Worm (Caenorhabditis elegans) whole organism, late embryonic: Measurements from ENCODE around the gene nhr-6.

Experiments
- C08G9.2 ChIP-seq: sonication (generic microtip); optimal IDR thresholded peaks from 2 replicates; lab custom pipeline; 2016; ENCODE audit warnings: mild to moderate bottlenecking, missing genetic modification characterization, moderate library complexity, missing compliant biosample characterization
- K02D7.2 ChIP-seq: sonication (generic microtip); optimal IDR thresholded peaks from 2 replicates; lab custom pipeline; 2017; ENCODE audit warnings: mild to moderate bottlenecking, missing genetic modification characterization, missing compliant biosample characterization
- K09A11.1 ChIP-seq: sonication (generic microtip); optimal IDR thresholded peaks from 2 replicates; lab custom pipeline; 2017; ENCODE audit warnings: antibody characterized with exemption, mild to moderate bottlenecking, missing genetic modification characterization, missing compliant biosample characterization; ENCODE audit not compliant: insufficient read depth
- T23F11.4 ChIP-seq: fragments of 200-800 bp; sonication (Bioruptor generic); optimal IDR thresholded peaks from 2 replicates; lab custom pipeline; 2018; ENCODE audit warnings: mild to moderate bottlenecking, missing genetic modification characterization, missing compliant biosample characterization
- Y22D7AL.16 ChIP-seq: sonication (generic microtip); optimal IDR thresholded peaks from 2 replicates; lab custom pipeline; 2016; ENCODE audit warnings: missing genetic modification characterization, missing compliant biosample characterization
- ahr-1 ChIP-seq: sonication (generic microtip); optimal IDR thresholded peaks from 2 replicates; lab custom pipeline; 2016; ENCODE audit warnings: missing genetic modification characterization, missing compliant biosample characterization
- ceh-14 ChIP-seq: sonication (generic microtip); optimal IDR thresholded peaks from 2 replicates; lab custom pipeline; 2016; ENCODE audit warnings: missing genotype, missing genetic modification characterization, missing compliant biosample characterization
- ceh-18 ChIP-seq: sonication (generic microtip); optimal IDR thresholded peaks from 2 replicates; lab custom pipeline; 2016; ENCODE audit warnings: missing genetic modification characterization, missing compliant biosample characterization
- ceh-19 ChIP-seq: fragments of 200-800 bp; sonication (Bioruptor generic); optimal IDR thresholded peaks from 2 replicates; lab custom pipeline; 2018; ENCODE audit warnings: mild to moderate bottlenecking, missing genetic modification characterization, missing compliant biosample characterization
- ceh-22 ChIP-seq: sonication (generic microtip); optimal IDR thresholded peaks from 2 replicates; lab custom pipeline; 2017; ENCODE audit warnings: missing biosample characterization, missing genetic modification characterization
- ceh-24 ChIP-seq: sonication (generic microtip); optimal IDR thresholded peaks from 2 replicates; lab custom pipeline; 2016; ENCODE audit warnings: mild to moderate bottlenecking, missing genetic modification characterization, missing compliant biosample characterization
- ceh-30 ChIP-seq: fragments of 150-350 bp; optimal IDR thresholded peaks from 2 replicates; lab custom pipeline; 2014; ENCODE audit warnings: missing biosample characterization, missing genetic modification characterization
- ceh-48 ChIP-seq: sonication (generic microtip); optimal IDR thresholded peaks from 2 replicates; lab custom pipeline; 2016; ENCODE audit warnings: missing genetic modification characterization, inconsistent platforms, missing compliant biosample characterization
- ceh-9 ChIP-seq: sonication (generic microtip); optimal IDR thresholded peaks from 2 replicates; lab custom pipeline; 2016; ENCODE audit warnings: mild to moderate bottlenecking, missing genetic modification characterization, inconsistent platforms, missing compliant biosample characterization
- che-1 ChIP-seq: sonication (generic microtip); optimal IDR thresholded peaks from 2 replicates; lab custom pipeline; 2016; ENCODE audit warnings: mild to moderate bottlenecking, missing genetic modification characterization, missing compliant biosample characterization
- dve-1 ChIP-seq: sonication (generic microtip); optimal IDR thresholded peaks from 2 replicates; lab custom pipeline; 2017; ENCODE audit warnings: antibody characterized with exemption, mild to moderate bottlenecking, missing genetic modification characterization, missing compliant biosample characterization
- elt-2 ChIP-seq: sonication (generic microtip); optimal IDR thresholded peaks from 2 replicates; lab custom pipeline; 2016; ENCODE audit warnings: missing genetic modification reagents, missing genetic modification characterization, missing compliant biosample characterization
- elt-4 ChIP-seq: sonication (generic microtip); optimal IDR thresholded peaks from 2 replicates; lab custom pipeline; 2016; ENCODE audit warnings: missing genetic modification characterization, missing compliant biosample characterization
- ets-4 ChIP-seq: sonication (generic microtip); optimal IDR thresholded peaks from 2 replicates; lab custom pipeline; 2016; ENCODE audit warnings: missing genetic modification characterization, missing compliant biosample characterization
- eyg-1 ChIP-seq: sonication (generic microtip); optimal IDR thresholded peaks from 2 replicates; lab custom pipeline; 2016; ENCODE audit warnings: missing genotype, missing genetic modification characterization, missing compliant biosample characterization
- fax-1 ChIP-seq: sonication (generic microtip); optimal IDR thresholded peaks from 2 replicates; lab custom pipeline; 2016; ENCODE audit warnings: missing genotype, missing genetic modification characterization, missing compliant biosample characterization
- fkh-10 ChIP-seq: fragments of 150-350 bp; optimal IDR thresholded peaks from 2 replicates; lab custom pipeline; 2014; ENCODE audit warnings: missing biosample characterization, missing genetic modification reagents, missing genetic modification characterization
- fkh-6 ChIP-seq: sonication (generic microtip); optimal IDR thresholded peaks from 2 replicates; lab custom pipeline; 2016; ENCODE audit warnings: missing genetic modification characterization, missing compliant biosample characterization
- hlh-13 ChIP-seq: fragments of 200-800 bp; sonication (Bioruptor generic); optimal IDR thresholded peaks from 2 replicates; lab custom pipeline; 2018; ENCODE audit warnings: mild to moderate bottlenecking, missing genetic modification characterization, missing compliant biosample characterization
- hlh-15 ChIP-seq: sonication (generic microtip); optimal IDR thresholded peaks from 2 replicates; lab custom pipeline; 2016; ENCODE audit warnings: missing genetic modification characterization, missing compliant biosample characterization
- hlh-30 ChIP-seq: sonication (generic microtip); optimal IDR thresholded peaks from 2 replicates; lab custom pipeline; 2017; ENCODE audit warnings: antibody characterized with exemption, missing genetic modification characterization, missing compliant biosample characterization; ENCODE audit not compliant: insufficient read depth
- hlh-8 ChIP-seq: sonication (generic microtip); optimal IDR thresholded peaks from 2 replicates; lab custom pipeline; 2016; ENCODE audit warnings: missing genotype, missing genetic modification characterization, missing compliant biosample characterization
- mec-3 ChIP-seq: sonication (generic microtip); optimal IDR thresholded peaks from 2 replicates; lab custom pipeline; 2016; ENCODE audit warnings: borderline replicate concordance, missing genetic modification characterization, missing compliant biosample characterization
- nfya-1 ChIP-seq: sonication (generic microtip); optimal IDR thresholded peaks from 2 replicates; lab custom pipeline; 2017; ENCODE audit warnings: missing genetic modification characterization, mild to moderate bottlenecking, missing compliant biosample characterization, antibody characterized with exemption, moderate library complexity
- nhr-232 ChIP-seq: sonication (generic microtip); optimal IDR thresholded peaks from 2 replicates; lab custom pipeline; 2016; ENCODE audit warnings: missing genetic modification characterization, missing compliant biosample characterization
- npax-4 ChIP-seq: sonication (generic microtip); optimal IDR thresholded peaks from 2 replicates; lab custom pipeline; 2016; ENCODE audit warnings: missing genetic modification characterization, missing compliant biosample characterization
- pag-3 ChIP-seq: sonication (generic microtip); optimal IDR thresholded peaks from 2 replicates; lab custom pipeline; 2016; ENCODE audit warnings: missing compliant biosample characterization, missing genetic modification characterization, borderline replicate concordance
- pax-1 ChIP-seq: fragments of 150-350 bp; optimal IDR thresholded peaks from 2 replicates; lab custom pipeline; 2014; ENCODE audit warnings: missing biosample characterization, missing genetic modification characterization
- pqm-1 ChIP-seq: sonication (generic microtip); optimal IDR thresholded peaks from 2 replicates; lab custom pipeline; 2016; ENCODE audit warnings: missing genetic modification characterization, missing compliant biosample characterization
- rnt-1 ChIP-seq: sonication (generic microtip); optimal IDR thresholded peaks from 2 replicates; lab custom pipeline; 2016; ENCODE audit warnings: missing genetic modification characterization, missing compliant biosample characterization
- sdc-2 ChIP-seq: sonication (generic microtip); optimal IDR thresholded peaks from 2 replicates; lab custom pipeline; 2016; ENCODE audit warnings: missing genotype, missing genetic modification characterization, missing compliant biosample characterization
- sox-4 ChIP-seq: sonication (generic microtip); optimal IDR thresholded peaks from 2 replicates; lab custom pipeline; 2017; ENCODE audit warnings: mild to moderate bottlenecking, missing genetic modification characterization, inconsistent platforms, missing compliant biosample characterization
- tbx-2 ChIP-seq: sonication (generic microtip); optimal IDR thresholded peaks from 2 replicates; lab custom pipeline; 2016; ENCODE audit warnings: missing genetic modification characterization, missing compliant biosample characterization
- tbx-7 ChIP-seq: sonication (generic microtip); optimal IDR thresholded peaks from 2 replicates; lab custom pipeline; 2016; ENCODE audit warnings: missing genotype, missing genetic modification characterization, missing compliant biosample characterization
- ttx-3 ChIP-seq: sonication (generic microtip); optimal IDR thresholded peaks from 2 replicates; lab custom pipeline; 2016; ENCODE audit warnings: missing genetic modification reagents, missing genetic modification characterization, missing compliant biosample characterization
- unc-3 ChIP-seq, 2 experiments: fragments of 200-800 bp in 1 of 2; sonication (Bioruptor generic) in 1 of 2; sonication (generic microtip) in 1 of 2; conservative IDR thresholded peaks in 1 of 2; optimal IDR thresholded peaks in 1 of 2; 2 replicates each; pipeline versions ENCODE4 v1.3.6 to Lab custom; 2016 to 2022; ENCODE audit warnings: missing compliant biosample characterization in 2 of 2, missing genetic modification characterization in 2 of 2, missing genetic modification reagents in 1 of 2
- unc-42 ChIP-seq: sonication (generic microtip); optimal IDR thresholded peaks from 2 replicates; lab custom pipeline; 2016; ENCODE audit warnings: missing genotype, missing genetic modification characterization, missing compliant biosample characterization
- unc-55 ChIP-seq: sonication (generic microtip); optimal IDR thresholded peaks from 2 replicates; lab custom pipeline; 2017; ENCODE audit warnings: missing biosample characterization, missing genetic modification reagents, missing genetic modification characterization
- unc-86 ChIP-seq: sonication (generic microtip); optimal IDR thresholded peaks from 2 replicates; lab custom pipeline; 2016; ENCODE audit warnings: missing genetic modification characterization, missing compliant biosample characterization
- zip-5 ChIP-seq: sonication (generic microtip); optimal IDR thresholded peaks from 2 replicates; lab custom pipeline; 2016; ENCODE audit warnings: missing genetic modification characterization, missing compliant biosample characterization
- ztf-16 ChIP-seq: sonication (generic microtip); optimal IDR thresholded peaks from 2 replicates; lab custom pipeline; 2017; ENCODE audit warnings: missing genetic modification characterization, missing compliant biosample characterization

The nhr-6 gene

DNA sequence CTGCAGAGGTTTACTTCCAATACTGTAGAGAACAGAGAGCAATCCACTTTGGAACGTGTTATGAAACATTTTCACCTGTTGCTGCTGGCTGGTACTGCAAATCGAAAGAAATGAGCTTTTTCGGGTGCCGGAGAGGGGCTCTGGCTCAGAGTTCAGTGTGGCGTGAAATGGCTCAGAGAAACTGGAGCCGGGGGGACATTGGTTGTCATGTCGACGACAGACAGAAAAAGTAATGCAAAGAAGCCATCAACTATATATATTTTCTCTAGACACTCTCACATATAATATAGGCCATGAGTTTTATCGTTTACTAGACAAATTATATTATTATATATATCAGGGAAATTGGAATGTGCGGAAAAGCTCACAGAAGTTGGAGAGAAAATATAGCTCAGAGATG is 36.0 kb upstream of the nhr-6 start, which contains the start of gene cfap-20:
cfap-20 (minus strand) TSS at position 101 of the 400 bp plus-strand sequence.
- no peak for TF ChIP-seq unc-3 (GFP tag; conservative IDR thresholded peaks at IDR 0.05; lab: Robert Waterston, UW)
- TF ChIP-seq unc-3 (tag; optimal IDR thresholded peaks at IDR 0.05; lab: Kevin White, UChicago): no peak
- TF ChIP-seq ceh-19: no peak
- no peak for TF ChIP-seq tbx-2
- no peak for TF ChIP-seq ceh-14 (tag; lab: Kevin White, UChicago)
- TF ChIP-seq pqm-1: no peak
- TF ChIP-seq eyg-1: no peak
- TF ChIP-seq ceh-48 (tag; lab: Kevin White, UChicago): no peak
- TF ChIP-seq unc-86 (tag; lab: Kevin White, UChicago): no peak
- no peak for TF ChIP-seq nfya-1
- no peak for TF ChIP-seq hlh-13 (GFP tag; lab: Kevin White, UChicago)
- TF ChIP-seq sox-4 (tag; lab: Kevin White, UChicago): no peak
- no peak for TF ChIP-seq nhr-232
- no peak for TF ChIP-seq elt-2 (tag; lab: Kevin White, UChicago)

DNA sequence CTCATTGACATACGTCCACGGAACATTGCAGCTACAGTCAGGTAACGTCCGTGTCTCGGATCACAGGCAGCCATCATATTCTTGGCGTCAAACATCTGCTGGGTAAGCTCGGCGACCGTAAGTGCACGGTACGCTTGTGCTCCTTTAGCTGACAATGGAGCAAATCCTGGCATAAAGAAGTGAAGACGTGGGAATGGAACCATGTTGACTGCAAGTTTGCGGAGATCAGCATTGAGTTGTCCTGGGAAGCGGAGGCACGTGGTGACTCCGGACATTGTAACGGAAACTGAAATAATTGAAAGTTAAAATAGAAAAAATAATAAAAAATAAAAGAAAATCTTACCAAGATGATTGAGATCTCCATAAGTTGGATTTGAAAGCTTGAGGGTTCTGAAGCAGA is 33.9 kb upstream of the nhr-6 start:
- TF ChIP-seq C08G9.2 (tag; lab: Kevin White, UChicago): no peak
- TF ChIP-seq pqm-1: no peak
- TF ChIP-seq fax-1 (tag; lab: Kevin White, UChicago): no peak
- TF ChIP-seq ceh-19: no peak
- TF ChIP-seq ztf-16 (tag; lab: Kevin White, UChicago): no peak
- TF ChIP-seq ceh-14 (tag; lab: Kevin White, UChicago): no peak
- TF ChIP-seq ets-4 (tag; lab: Kevin White, UChicago): no peak
- TF ChIP-seq ceh-22 (tag; lab: Kevin White, UChicago): no peak
- no peak for TF ChIP-seq ahr-1 (tag; lab: Kevin White, UChicago)
- no peak for TF ChIP-seq mec-3 (tag; lab: Kevin White, UChicago)
- TF ChIP-seq Y22D7AL.16: no peak
- TF ChIP-seq pax-1 (tag; lab: Kevin White, UChicago): no peak
- no peak for TF ChIP-seq zip-5 (tag; lab: Kevin White, UChicago)
- no peak for TF ChIP-seq pag-3 (tag; lab: Kevin White, UChicago)
- TF ChIP-seq hlh-30: no peak
- no peak for TF ChIP-seq hlh-8
- no peak for TF ChIP-seq sdc-2 (tag; lab: Kevin White, UChicago)
- TF ChIP-seq nhr-232: no peak
- no peak for TF ChIP-seq ceh-18

DNA sequence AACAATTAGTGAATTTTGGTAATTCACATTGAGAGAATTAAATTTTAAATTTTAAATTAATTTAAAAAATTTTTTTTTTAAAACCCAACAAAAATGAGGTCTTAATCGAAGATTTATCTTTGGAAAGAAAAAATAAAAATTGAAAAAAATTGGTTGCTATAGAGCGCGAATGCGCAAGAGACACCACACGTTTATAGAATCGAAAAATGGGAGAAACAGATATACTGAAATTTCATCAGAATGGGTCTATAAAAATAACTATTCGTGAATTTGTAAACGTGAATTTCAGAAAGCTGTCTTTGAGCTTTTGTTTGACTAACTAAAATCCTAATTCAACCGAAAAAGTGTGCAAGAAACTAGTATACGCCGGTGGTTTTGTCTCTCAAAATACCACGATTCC is 33.0 kb upstream of the nhr-6 start:
- no peak for TF ChIP-seq ceh-48 (tag; lab: Kevin White, UChicago)
- TF ChIP-seq ceh-24: no peak
- no peak for TF ChIP-seq mec-3 (tag; lab: Kevin White, UChicago)
- no peak for TF ChIP-seq pqm-1
- peak; percentile 60 for TF ChIP-seq ets-4 (tag; lab: Kevin White, UChicago)
- no peak for TF ChIP-seq dve-1
- TF ChIP-seq fax-1 (tag; lab: Kevin White, UChicago): peak; percentile 66
- no peak for TF ChIP-seq elt-4 (tag; lab: Kevin White, UChicago)
- peak; percentile 48 for TF ChIP-seq rnt-1 (tag; lab: Kevin White, UChicago)
- no peak for TF ChIP-seq Y22D7AL.16
- no peak for TF ChIP-seq hlh-15 (tag; lab: Kevin White, UChicago)
- TF ChIP-seq ztf-16 (tag; lab: Kevin White, UChicago): peak; percentile 14
- TF ChIP-seq nhr-232: no peak
- no peak for TF ChIP-seq unc-3 (GFP tag; conservative IDR thresholded peaks at IDR 0.05; lab: Robert Waterston, UW)
- peak; percentile 16 for TF ChIP-seq unc-3 (tag; optimal IDR thresholded peaks at IDR 0.05; lab: Kevin White, UChicago)
- peak; percentile 70 for TF ChIP-seq tbx-7 (tag; lab: Kevin White, UChicago)
- TF ChIP-seq ceh-9: no peak
- no peak for TF ChIP-seq sdc-2 (tag; lab: Kevin White, UChicago)
- no peak for TF ChIP-seq unc-42 (tag; lab: Kevin White, UChicago)
- no peak for TF ChIP-seq T23F11.4 (GFP tag; lab: Kevin White, UChicago)
- TF ChIP-seq tbx-2: peak; percentile 89
- TF ChIP-seq K02D7.2 (tag; lab: Kevin White, UChicago): no peak
- TF ChIP-seq hlh-13 (GFP tag; lab: Kevin White, UChicago): no peak
- no peak for TF ChIP-seq pax-1 (tag; lab: Kevin White, UChicago)
- TF ChIP-seq npax-4: no peak
- TF ChIP-seq fkh-6 (tag; lab: Kevin White, UChicago): no peak
- no peak for TF ChIP-seq ceh-30 (tag; lab: Kevin White, UChicago)
- TF ChIP-seq K09A11.1 (tag; lab: Kevin White, UChicago): no peak
- TF ChIP-seq fkh-10: no peak
- TF ChIP-seq ceh-19: no peak
- no peak for TF ChIP-seq unc-55 (GFP tag; lab: Kevin White, UChicago)
- no peak for TF ChIP-seq ahr-1 (tag; lab: Kevin White, UChicago)
- no peak for TF ChIP-seq che-1 (tag; lab: Kevin White, UChicago)
- TF ChIP-seq ceh-14 (tag; lab: Kevin White, UChicago): peak; percentile 41
- TF ChIP-seq elt-2 (tag; lab: Kevin White, UChicago): peak; percentile 68
- peak; percentile 15 for TF ChIP-seq ttx-3
